Comparison of ENCODE assay signal across 7 worm cellular contexts in the genomic region with DNA sequence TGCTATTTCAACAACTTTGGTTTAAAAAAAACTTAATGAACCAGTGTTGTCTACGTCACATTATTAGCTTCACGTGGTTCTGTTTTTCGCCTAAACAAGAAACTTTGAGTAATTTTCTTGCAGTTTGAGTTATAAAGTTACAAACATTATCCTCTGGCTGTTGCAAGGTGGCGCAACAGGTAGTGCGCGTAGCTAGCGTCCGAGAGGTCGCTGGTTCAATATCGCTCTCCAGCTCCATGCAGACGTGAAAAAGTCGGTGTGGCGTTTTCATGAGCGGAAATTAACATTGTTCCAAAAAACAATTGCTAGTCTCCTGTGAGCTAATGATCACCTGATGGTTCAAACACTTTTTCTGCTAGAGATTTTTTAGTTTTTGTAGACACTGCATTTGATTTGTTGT.
A peak's percentile ranks its signal among the peaks of the same experiment; 100 is the strongest.
TF ChIP-seq lines count a peak whose summit lies in the region.

No protein-coding gene starts in this region.

TF ChIP-seq in whole organism, L1 larva, 84 proteins besides CTCF, POLR2A, EP300 and RAD21 (continues in another document):
- TF ChIP-seq swsn-7 (tag; optimal IDR thresholded peaks at IDR 0.05; lab: Kevin White, UChicago) (peak; percentile 11), fkh-4 (tag; optimal IDR thresholded peaks at IDR 0.05; lab: Kevin White, UChicago; ENCODE audit: borderline replicate concordance) (no peak), nhr-76 (tag; optimal IDR thresholded peaks at IDR 0.05; lab: Kevin White, UChicago) (no peak), mep-1 (tag; optimal IDR thresholded peaks at IDR 0.05; lab: Kevin White, UChicago) (peak; percentile 37), fos-1 (tag; optimal IDR thresholded peaks at IDR 0.05; lab: Kevin White, UChicago) (no peak), fkh-10 (GFP tag; optimal IDR thresholded peaks at IDR 0.05; lab: Kevin White, UChicago) (no peak), nhr-237 (tag; optimal IDR thresholded peaks at IDR 0.05; lab: Kevin White, UChicago) (no peak), ceh-82 (tag; optimal IDR thresholded peaks at IDR 0.05; lab: Kevin White, UChicago) (no peak), ceh-63 (GFP tag; optimal IDR thresholded peaks at IDR 0.05; lab: Kevin White, UChicago) (no peak), hlh-4 (tag; optimal IDR thresholded peaks at IDR 0.05; lab: Kevin White, UChicago) (no peak), elt-3 (tag; optimal IDR thresholded peaks at IDR 0.05; lab: Kevin White, UChicago) (no peak), mab-9 (GFP tag; IDR thresholded peaks at IDR 0.05; lab: Robert Waterston, UW) (no peak), unc-30 (tag; optimal IDR thresholded peaks at IDR 0.05; lab: Kevin White, UChicago) (no peak)

TF ChIP-seq in whole organism, L2 larva, 48 proteins besides CTCF, POLR2A, EP300 and RAD21 (continues in another document):
- TF ChIP-seq ztf-11 (tag; optimal IDR thresholded peaks at IDR 0.05; lab: Kevin White, UChicago) (no peak), lin-11 (tag; optimal IDR thresholded peaks at IDR 0.05; lab: Kevin White, UChicago) (peak; percentile 36), C34F6.9 (tag; optimal IDR thresholded peaks at IDR 0.05; lab: Kevin White, UChicago) (peak; percentile 43), lin-39 (tag; optimal IDR thresholded peaks at IDR 0.05; lab: Kevin White, UChicago) (no peak), blmp-1 (tag; optimal IDR thresholded peaks at IDR 0.05; lab: Kevin White, UChicago; ENCODE audit: insufficient read depth) (no peak), F13H6.1 (tag; optimal IDR thresholded peaks at IDR 0.05; lab: Kevin White, UChicago) (no peak), nhr-6 (tag; optimal IDR thresholded peaks at IDR 0.05; lab: Kevin White, UChicago) (no peak), nhr-21 (tag; optimal IDR thresholded peaks at IDR 0.05; lab: Kevin White, UChicago) (no peak), sma-3 (GFP tag; optimal IDR thresholded peaks at IDR 0.05; lab: Kevin White, UChicago) (peak; percentile 24), alr-1 (tag; optimal IDR thresholded peaks at IDR 0.05; lab: Kevin White, UChicago) (no peak), mbf-1 (tag; optimal IDR thresholded peaks at IDR 0.05; lab: Kevin White, UChicago) (no peak), crh-2 (tag; optimal IDR thresholded peaks at IDR 0.05; lab: Kevin White, UChicago) (no peak), dmd-4 (tag; optimal IDR thresholded peaks at IDR 0.05; lab: Kevin White, UChicago) (no peak)

TF ChIP-seq in whole organism, L3 larva, 47 proteins besides CTCF, POLR2A, EP300 and RAD21:
- TF ChIP-seq lsy-12 (tag; optimal IDR thresholded peaks at IDR 0.05; lab: Kevin White, UChicago) (peak; percentile 16), fkh-10 (GFP tag; optimal IDR thresholded peaks at IDR 0.05; lab: Kevin White, UChicago) (no peak), nfya-1 (tag; optimal IDR thresholded peaks at IDR 0.05; lab: Kevin White, UChicago; ENCODE audit: insufficient read depth) (peak; percentile 2), nhr-25 (tag; optimal IDR thresholded peaks at IDR 0.05; lab: Kevin White, UChicago) (no peak), elt-2 (tag; optimal IDR thresholded peaks at IDR 0.05; lab: Kevin White, UChicago) (peak; percentile 26), nhr-43 (tag; optimal IDR thresholded peaks at IDR 0.05; lab: Kevin White, UChicago; ENCODE audit: poor library complexity, severe bottlenecking) (peak; percentile 19), tbx-2 (tag; optimal IDR thresholded peaks at IDR 0.05; lab: Kevin White, UChicago) (no peak)

TF ChIP-seq in whole organism, L4 larva, 104 proteins besides CTCF, POLR2A, EP300 and RAD21 (continues in another document):
- peak; percentile 12 for TF ChIP-seq lir-3 (tag; optimal IDR thresholded peaks at IDR 0.05; lab: Kevin White, UChicago)
- peak; percentile 75 for TF ChIP-seq egl-43 (GFP tag; IDR thresholded peaks at IDR 0.05; lab: Robert Waterston, UW)
- TF ChIP-seq T26A8.4 (GFP tag; IDR thresholded peaks at IDR 0.05; lab: Robert Waterston, UW) = peak; percentile 36; the same call in 1 of the 2 replicates
- TF ChIP-seq lin-38 (GFP tag; IDR thresholded peaks at IDR 0.05; lab: Robert Waterston, UW) = peak; percentile 46
- TF ChIP-seq ceh-20 (GFP tag; IDR thresholded peaks at IDR 0.05; lab: Robert Waterston, UW) = 0 out of 2 replicates have a peak, but pooled peaks have one; percentile 33
- no peak for TF ChIP-seq arid-1 (GFP tag; conservative IDR thresholded peaks at IDR 0.05; lab: Robert Waterston, UW)
- TF ChIP-seq vab-7 (GFP tag; IDR thresholded peaks at IDR 0.05; lab: Robert Waterston, UW) = peak; percentile 61; the same call in 1 of the 2 replicates
- TF ChIP-seq tra-1 (GFP tag; IDR thresholded peaks at IDR 0.05; lab: Robert Waterston, UW) = 0 out of 2 replicates have a peak, but pooled peaks have one; percentile 21
- no peak for TF ChIP-seq ceh-44 (GFP tag; IDR thresholded peaks at IDR 0.05; lab: Robert Waterston, UW)
- 0 out of 2 replicates have a peak, but pooled peaks have one; percentile 19 for TF ChIP-seq ctbp-1 (GFP tag; IDR thresholded peaks at IDR 0.05; lab: Robert Waterston, UW)
- peak in 1 of 2 experiments; percentile 52 for TF ChIP-seq daf-16 (GFP tag; optimal IDR thresholded peaks at IDR 0.05; lab: Kevin White, UChicago)
- TF ChIP-seq daf-16 (tag; optimal IDR thresholded peaks at IDR 0.05; lab: Kevin White, UChicago) = peak; percentile 50

TF ChIP-seq in whole organism, early embryonic, 17 proteins besides CTCF, POLR2A, EP300 and RAD21:
- TF ChIP-seq hmg-4 (GFP tag; optimal IDR thresholded peaks at IDR 0.05; lab: Kevin White, UChicago) (peak; percentile 30), ceh-13 (GFP tag; optimal IDR thresholded peaks at IDR 0.05; lab: Kevin White, UChicago) (no peak), pes-1 (GFP tag; IDR thresholded peaks at IDR 0.05; lab: Robert Waterston, UW) (peak; percentile 62)
TF ChIP-seq in whole organism, early embryonic: peak in this region for 2.

TF ChIP-seq in whole organism, midembryonic, 9 proteins besides CTCF, POLR2A, EP300 and RAD21:
- TF ChIP-seq klf-2 (GFP tag; conservative IDR thresholded peaks at IDR 0.05; lab: Robert Waterston, UW) (no peak), tab-1 (GFP tag; IDR thresholded peaks at IDR 0.05; lab: Robert Waterston, UW) (peak; percentile 46; the same call in 1 of the 2 replicates), flt-1 (GFP tag; IDR thresholded peaks at IDR 0.05; lab: Robert Waterston, UW) (peak; percentile 75), ztf-29 (GFP tag; IDR thresholded peaks at IDR 0.05; lab: Robert Waterston, UW) (no peak; the same call in 1 of the 2 replicates), med-1 (GFP tag; optimal IDR thresholded peaks at IDR 0.05; lab: Kevin White, UChicago; ENCODE audit: insufficient read depth) (no peak), ref-1 (GFP tag; conservative IDR thresholded peaks at IDR 0.05; lab: Robert Waterston, UW) (0 out of 2 replicates have a peak, but pooled peaks have one; percentile 30), cog-1 (tag; optimal IDR thresholded peaks at IDR 0.05; lab: Kevin White, UChicago) (no peak), ztf-23 (GFP tag; IDR thresholded peaks at IDR 0.05; lab: Robert Waterston, UW) (no peak), T22C8.4 (GFP tag; IDR thresholded peaks at IDR 0.05; lab: Robert Waterston, UW) (no peak)

TF ChIP-seq in whole organism, young adult, 124 proteins besides CTCF, POLR2A, EP300 and RAD21 (continues in another document):
- TF ChIP-seq nhr-120 (GFP tag; IDR thresholded peaks at IDR 0.05; lab: Robert Waterston, UW) (no peak), snpc-3.4 (tag; optimal IDR thresholded peaks at IDR 0.05; lab: Kevin White, UChicago) (no peak), Y56A3A.18 (GFP tag; IDR thresholded peaks at IDR 0.05; lab: Robert Waterston, UW) (no peak), mcd-1 (GFP tag; IDR thresholded peaks at IDR 0.05; lab: Robert Waterston, UW) (0 out of 2 replicates have a peak, but pooled peaks have one; percentile 17), gei-17 (GFP tag; optimal IDR thresholded peaks at IDR 0.05; lab: Kevin White, UChicago) (no peak), ztf-18 (tag; optimal IDR thresholded peaks at IDR 0.05; lab: Kevin White, UChicago) (peak; percentile 12), lin-54 (GFP tag; optimal IDR thresholded peaks at IDR 0.05; lab: Kevin White, UChicago) (no peak), hlh-12 (tag; optimal IDR thresholded peaks at IDR 0.05; lab: Kevin White, UChicago) (no peak), snpc-4 (GFP tag; optimal IDR thresholded peaks at IDR 0.05; lab: Kevin White, UChicago) (no peak), snpc-4 (tag; optimal IDR thresholded peaks at IDR 0.05; lab: Kevin White, UChicago) (peak in 3 of 4 experiments; percentile 29 to 67 (median 44)), Y79H2A.3 (GFP tag; conservative IDR thresholded peaks at IDR 0.05; lab: Robert Waterston, UW) (no peak), zfh-2 (GFP tag; conservative IDR thresholded peaks at IDR 0.05; lab: Robert Waterston, UW) (no peak), atf-7 (tag; optimal IDR thresholded peaks at IDR 0.05; lab: Kevin White, UChicago) (no peak), dpff-1 (tag; optimal IDR thresholded peaks at IDR 0.05; lab: Kevin White, UChicago) (no peak), bed-2 (GFP tag; IDR thresholded peaks at IDR 0.05; lab: Robert Waterston, UW) (no peak), hmg-20 (GFP tag; IDR thresholded peaks at IDR 0.05; lab: Robert Waterston, UW) (0 out of 2 replicates have a peak, but pooled peaks have one; percentile 40), bed-1 (GFP tag; IDR thresholded peaks at IDR 0.05; lab: Robert Waterston, UW) (no peak), lin-26 (GFP tag; IDR thresholded peaks at IDR 0.05; lab: Robert Waterston, UW) (0 out of 2 replicates have a peak, but pooled peaks have one; percentile 12), akir-1 (GFP tag; optimal IDR thresholded peaks at IDR 0.05; lab: Kevin White, UChicago) (no peak), F22D6.2 (tag; optimal IDR thresholded peaks at IDR 0.05; lab: Kevin White, UChicago) (no peak), him-1 (tag; optimal IDR thresholded peaks at IDR 0.05; lab: Kevin White, UChicago) (no peak), nfyb-1 (GFP tag; IDR thresholded peaks at IDR 0.05; lab: Robert Waterston, UW) (no peak), ceh-79 (tag; optimal IDR thresholded peaks at IDR 0.05; lab: Kevin White, UChicago) (no peak), B0336.3 (GFP tag; IDR thresholded peaks at IDR 0.05; lab: Robert Waterston, UW) (no peak), nfya-2 (GFP tag; IDR thresholded peaks at IDR 0.05; lab: Robert Waterston, UW) (no peak), tbp1 (GFP tag; optimal IDR thresholded peaks at IDR 0.05; lab: Kevin White, UChicago) (peak; percentile 80), tlf-1 (GFP tag; optimal IDR thresholded peaks at IDR 0.05; lab: Kevin White, UChicago) (no peak), aptf-3 (GFP tag; IDR thresholded peaks at IDR 0.05; lab: Robert Waterston, UW) (no peak), K11D2.4 (GFP tag; IDR thresholded peaks at IDR 0.05; lab: Robert Waterston, UW) (no peak), lin-35 (GFP tag; optimal IDR thresholded peaks at IDR 0.05; lab: Kevin White, UChicago) (no peak), hrde-1 (tag; optimal IDR thresholded peaks at IDR 0.05; lab: Kevin White, UChicago; ENCODE audit: borderline replicate concordance) (no peak), rpc-1 (optimal IDR thresholded peaks at IDR 0.05; lab: Kevin White, UChicago) (peak; percentile 63), rpc-1 (tag; optimal IDR thresholded peaks at IDR 0.05; lab: Kevin White, UChicago) (peak; percentile 75)
